Worm (Caenorhabditis elegans): ENCODE measurements around the gene B0272.3.
"Not testable (repeated sequence)": the region's sequence is repeated elsewhere in the genome, so short reads cannot be mapped to it uniquely, and the experiment has no call there.

- not testable (repeated sequence) for TF ChIP-seq scrt-1, flt-1 (GFP tag; IDR thresholded peaks at IDR 0.05)
Measured at ce11 chrX:9463045-9463444, 31.8 kb downstream of the B0272.3 start, which contains the start of gene ZK899.6.
